Fruit fly (Drosophila melanogaster): ENCODE results near the gene CG8036.

The CG8036 gene

dm6 chr3R:8669029-8669707 is 1.5 kb downstream of the CG8036 start (continued):
- TF ChIP-seq CG1602 (GFP tag; optimal IDR thresholded peaks at IDR 0.05) (peak; percentile 96), so (GFP tag; IDR thresholded peaks at IDR 0.05) (peak; percentile 97), inv (GFP tag; IDR thresholded peaks at IDR 0.05; ENCODE audit: partially characterized antibody) (peak; percentile 21), cas (GFP tag; IDR thresholded peaks at IDR 0.05) (peak; percentile 92), B-H2 (GFP tag; optimal IDR thresholded peaks at IDR 0.05) (peak; percentile 97), CG30403 (GFP tag; optimal IDR thresholded peaks at IDR 0.05) (peak; percentile 98), CG6254 (GFP tag; optimal IDR thresholded peaks at IDR 0.05) (peak; percentile 97), CG1832 (GFP tag; optimal IDR thresholded peaks at IDR 0.05) (peak; percentile 72), ara (GFP tag; IDR thresholded peaks at IDR 0.05) (peak; percentile 98), gsb-n (tag; optimal IDR thresholded peaks at IDR 0.05) (peak; percentile 98), CG15269 (tag; optimal IDR thresholded peaks at IDR 0.05) (peak; percentile 98), Meics (GFP tag; optimal IDR thresholded peaks at IDR 0.05) (peak; percentile 98), Mes4 (GFP tag; optimal IDR thresholded peaks at IDR 0.05) (peak; percentile 94), CG14050 (GFP tag; IDR thresholded peaks at IDR 0.05) (peak; percentile 97), Spps (tag; optimal IDR thresholded peaks at IDR 0.05) (peak; percentile 97), Lpt (GFP tag; optimal IDR thresholded peaks at IDR 0.05) (no peak), vfl (GFP tag; optimal IDR thresholded peaks at IDR 0.05) (peak; percentile 94), NC2β (GFP tag; optimal IDR thresholded peaks at IDR 0.05) (peak; percentile 98), crol (GFP tag; IDR thresholded peaks at IDR 0.05) (peak; percentile 79), CG7928 (GFP tag; optimal IDR thresholded peaks at IDR 0.05) (peak; percentile 81), CG11723 (GFP tag; optimal IDR thresholded peaks at IDR 0.05) (peak; percentile 95), CG1792 (GFP tag; optimal IDR thresholded peaks at IDR 0.05) (peak; percentile 96), nerfin-1 (tag; optimal IDR thresholded peaks at IDR 0.05) (peak; percentile 96), tgo (GFP tag; IDR thresholded peaks at IDR 0.05) (peak; percentile 96)

dm6 chr3R:8669900-8670528 is 2.3 kb downstream of the CG8036 start:
- no peak for TF ChIP-seq Sry-δ (GFP tag; optimal IDR thresholded peaks at IDR 0.05)
- TF ChIP-seq CG2202 (tag; optimal IDR thresholded peaks at IDR 0.05) = no peak
- peak; percentile 66 for TF ChIP-seq Drgx (GFP tag; IDR thresholded peaks at IDR 0.05)
- peak; percentile 62 for TF ChIP-seq ERR (GFP tag; optimal IDR thresholded peaks at IDR 0.05)
- no peak for TF ChIP-seq CG18476 (GFP tag; optimal IDR thresholded peaks at IDR 0.05)
- TF ChIP-seq YL-1 (GFP tag; optimal IDR thresholded peaks at IDR 0.05) = peak; percentile 38
- peak; percentile 8 for TF ChIP-seq CG2875 (GFP tag; optimal IDR thresholded peaks at IDR 0.05)
- TF ChIP-seq lbe (GFP tag; optimal IDR thresholded peaks at IDR 0.05) = peak; percentile 14
- no peak for TF ChIP-seq CG18262 (tag; optimal IDR thresholded peaks at IDR 0.05)
- peak; percentile 30; the same call in 1 of the 2 replicates for TF ChIP-seq slbo (GFP tag; IDR thresholded peaks at IDR 0.05)
- no peak for TF ChIP-seq prd (optimal IDR thresholded peaks at IDR 0.05)
- TF ChIP-seq prd (GFP tag; IDR thresholded peaks at IDR 0.05) = 0 out of 3 replicates have a peak, but pooled peaks have one; percentile 3
- TF ChIP-seq CG6689 (GFP tag; IDR thresholded peaks at IDR 0.05) = peak; percentile 31; the same call in 1 of the 2 replicates
- TF ChIP-seq MTF-1 (GFP tag; optimal IDR thresholded peaks at IDR 0.05; ENCODE audit: borderline replicate concordance) = peak; percentile 17
- TF ChIP-seq scrt (GFP tag; optimal IDR thresholded peaks at IDR 0.05) = peak; percentile 60
- no peak for TF ChIP-seq Opbp (GFP tag; IDR thresholded peaks at IDR 0.05; ENCODE audit: partially characterized antibody)
- peak; percentile 41 for TF ChIP-seq CG4328 (GFP tag; optimal IDR thresholded peaks at IDR 0.05)
- no peak for TF ChIP-seq sqz (GFP tag; optimal IDR thresholded peaks at IDR 0.05)
- peak; percentile 29 for TF ChIP-seq CG12769 (tag; optimal IDR thresholded peaks at IDR 0.05)

All from whole organism, embryonic.